Worm (Caenorhabditis elegans) whole organism, midembryonic: ENCODE measurements around the gene C45B2.3.

ENCODE experiments used
- T22C8.4 ChIP-seq: fragments of 200-800 bp; sonication (Bioruptor generic); IDR thresholded peaks from 2 replicates; pipeline ENCODE4 v1.3.6; 2022; ENCODE audit warnings: missing genetic modification characterization, missing compliant biosample characterization
- cog-1 ChIP-seq: sonication (generic microtip); optimal IDR thresholded peaks from 2 replicates; lab custom pipeline; 2016; ENCODE audit warnings: missing genetic modification characterization, missing compliant biosample characterization
- flt-1 ChIP-seq: fragments of 200-800 bp; sonication (Bioruptor generic); IDR thresholded peaks from 2 replicates; pipeline ENCODE4 v1.3.6; 2022; ENCODE audit warnings: missing genetic modification characterization, missing compliant biosample characterization
- ref-1 ChIP-seq: fragments of 200-800 bp; sonication (Bioruptor generic); conservative IDR thresholded peaks from 2 replicates; pipeline ENCODE4 v1.3.6; 2022; ENCODE audit warnings: missing genetic modification reagents, missing genetic modification characterization, missing compliant biosample characterization
- ztf-29 ChIP-seq: fragments of 200-800 bp; sonication (Bioruptor generic); IDR thresholded peaks from 2 replicates; pipeline ENCODE4 v1.3.6; 2022; ENCODE audit warnings: missing genetic modification reagents, missing genetic modification characterization, missing compliant biosample characterization

ce11 chrX:6081793-6082192, 967 bp upstream of the C45B2.3 start:
- TF ChIP-seq T22C8.4 (no peak), flt-1 (GFP tag; lab: Robert Waterston, UW) (no peak), ztf-29 (no peak), ref-1 (no peak), cog-1 (no peak)
